Fruit fly (Drosophila melanogaster): ENCODE data around the gene CG4953.

The CG4953 gene

dm6 chr2L:10301918-10302317 lies 35.4 kb downstream of the CG4953 start, which contains the start of gene CG13138:
CG13138 (minus strand) TSS chr2L:10302018.
- no peak for TF ChIP-seq CG7101 (tag; optimal IDR thresholded peaks at IDR 0.05)
- no peak for TF ChIP-seq CG11617 (GFP tag; optimal IDR thresholded peaks at IDR 0.05)
- TF ChIP-seq bab1 (GFP tag; optimal IDR thresholded peaks at IDR 0.05), result no peak
- no peak for TF ChIP-seq toe (GFP tag; optimal IDR thresholded peaks at IDR 0.05)
- no peak for TF ChIP-seq CG5204 (GFP tag; optimal IDR thresholded peaks at IDR 0.05)
- no peak for TF ChIP-seq ovo (GFP tag; optimal IDR thresholded peaks at IDR 0.05)
- TF ChIP-seq cnc (optimal IDR thresholded peaks at IDR 0.05), result no peak
- no peak for TF ChIP-seq Clk (GFP tag; optimal IDR thresholded peaks at IDR 0.05)
- no peak for TF ChIP-seq Mnt (GFP tag; optimal IDR thresholded peaks at IDR 0.05)
- no peak for TF ChIP-seq CG1620 (GFP tag; optimal IDR thresholded peaks at IDR 0.05)
- TF ChIP-seq CG7045 (GFP tag; optimal IDR thresholded peaks at IDR 0.05), result no peak
- TF ChIP-seq cic (GFP tag; optimal IDR thresholded peaks at IDR 0.05), result no peak
- no peak for TF ChIP-seq CG12768 (GFP tag; optimal IDR thresholded peaks at IDR 0.05)
- TF ChIP-seq CG33017 (tag; optimal IDR thresholded peaks at IDR 0.05), result no peak

dm6 chr2L:10303786-10304185 lies 37.3 kb downstream of the CG4953 start, which contains the start of gene nmd:
nmd (minus strand) TSS chr2L:10303947.
- peak; percentile 79 for TF ChIP-seq Mnt (GFP tag; optimal IDR thresholded peaks at IDR 0.05)
- peak; percentile 61 for TF ChIP-seq bab1 (GFP tag; optimal IDR thresholded peaks at IDR 0.05)
- TF ChIP-seq CG12768 (GFP tag; optimal IDR thresholded peaks at IDR 0.05), result no peak
- TF ChIP-seq kay (GFP tag; ENCODE audit: borderline replicate concordance), result peak; percentile 67
- no peak for TF ChIP-seq Hr96 (GFP tag; optimal IDR thresholded peaks at IDR 0.05)
- peak; percentile 28 for TF ChIP-seq CG14711 (tag; optimal IDR thresholded peaks at IDR 0.05)
- TF ChIP-seq CG33017 (tag; optimal IDR thresholded peaks at IDR 0.05), result peak; percentile 12
- TF ChIP-seq toe (GFP tag; optimal IDR thresholded peaks at IDR 0.05), result no peak
- TF ChIP-seq CG7101 (tag; optimal IDR thresholded peaks at IDR 0.05), result no peak

- TF ChIP-seq kay (GFP tag; ENCODE audit: borderline replicate concordance) (peak; percentile 64), CG5204 (GFP tag; optimal IDR thresholded peaks at IDR 0.05) (no peak)
Observed at dm6 chr2L:10305538-10306147, 39.1 kb downstream of the CG4953 start.

- TF ChIP-seq CG12768 (GFP tag; optimal IDR thresholded peaks at IDR 0.05) (peak; percentile 69), tj (GFP tag; optimal IDR thresholded peaks at IDR 0.05) (peak; percentile 72), CG33017 (tag; optimal IDR thresholded peaks at IDR 0.05) (peak; percentile 61), cnc (optimal IDR thresholded peaks at IDR 0.05) (no peak), Mnt (GFP tag; optimal IDR thresholded peaks at IDR 0.05) (peak; percentile 58), ovo (GFP tag; optimal IDR thresholded peaks at IDR 0.05) (peak; percentile 51), toe (GFP tag; optimal IDR thresholded peaks at IDR 0.05) (no peak), CG7045 (GFP tag; optimal IDR thresholded peaks at IDR 0.05) (peak; percentile 64), CG5204 (GFP tag; optimal IDR thresholded peaks at IDR 0.05) (no peak), Crg-1 (GFP tag; optimal IDR thresholded peaks at IDR 0.05) (peak; percentile 36), CG1620 (GFP tag; optimal IDR thresholded peaks at IDR 0.05) (peak; percentile 57), Hr96 (GFP tag; optimal IDR thresholded peaks at IDR 0.05) (no peak), bab1 (GFP tag; optimal IDR thresholded peaks at IDR 0.05) (peak; percentile 91), kay (GFP tag; ENCODE audit: borderline replicate concordance) (peak; percentile 96), Clk (GFP tag; optimal IDR thresholded peaks at IDR 0.05) (peak; percentile 23), cic (GFP tag; optimal IDR thresholded peaks at IDR 0.05) (peak; percentile 22), CG11617 (GFP tag; optimal IDR thresholded peaks at IDR 0.05) (peak; percentile 59), CG14711 (tag; optimal IDR thresholded peaks at IDR 0.05) (peak; percentile 77), CG7101 (tag; optimal IDR thresholded peaks at IDR 0.05) (peak; percentile 81), pad (GFP tag; optimal IDR thresholded peaks at IDR 0.05) (peak; percentile 58)
Observed at dm6 chr2L:10306518-10307260, 40.2 kb downstream of the CG4953 start, which contains the start of the genes CG5390 and CG4968. CG5390 (minus strand) TSS chr2L:10306594. CG4968 (plus strand) TSS chr2L:10306922.

- no peak for TF ChIP-seq tj (GFP tag; optimal IDR thresholded peaks at IDR 0.05)
- no peak for TF ChIP-seq kay (GFP tag; ENCODE audit: borderline replicate concordance)
- TF ChIP-seq CG12768 (GFP tag; optimal IDR thresholded peaks at IDR 0.05), result no peak
- TF ChIP-seq cic (GFP tag; optimal IDR thresholded peaks at IDR 0.05), result peak; percentile 3
- TF ChIP-seq Hr96 (GFP tag; optimal IDR thresholded peaks at IDR 0.05), result no peak
- no peak for TF ChIP-seq ovo (GFP tag; optimal IDR thresholded peaks at IDR 0.05)
- TF ChIP-seq CG33017 (tag; optimal IDR thresholded peaks at IDR 0.05), result no peak
Observed at dm6 chr2L:10310614-10311382, 44.3 kb downstream of the CG4953 start, which contains the start of gene Cdk5alpha. Cdk5alpha (minus strand) TSS chr2L:10310956.

- TF ChIP-seq CG11617 (GFP tag; optimal IDR thresholded peaks at IDR 0.05) (no peak), toe (GFP tag; optimal IDR thresholded peaks at IDR 0.05) (no peak), Mnt (GFP tag; optimal IDR thresholded peaks at IDR 0.05) (peak; percentile 39), bab1 (GFP tag; optimal IDR thresholded peaks at IDR 0.05) (peak; percentile 32)
Observed at dm6 chr2L:10311822-10312221, 45.3 kb downstream of the CG4953 start.

Data from whole organism, adult.